Worm (Caenorhabditis elegans) whole organism, late embryonic: ENCODE results near the gene rnh-1.2.

ENCODE experiments used
- ceh-9 ChIP-seq: sonication (generic microtip); optimal IDR thresholded peaks from 2 replicates; lab custom pipeline; 2016; ENCODE audit warnings: mild to moderate bottlenecking, missing genetic modification characterization, inconsistent platforms, missing compliant biosample characterization
- fax-1 ChIP-seq: sonication (generic microtip); optimal IDR thresholded peaks from 2 replicates; lab custom pipeline; 2016; ENCODE audit warnings: missing genotype, missing genetic modification characterization, missing compliant biosample characterization
- nhr-232 ChIP-seq: sonication (generic microtip); optimal IDR thresholded peaks from 2 replicates; lab custom pipeline; 2016; ENCODE audit warnings: missing genetic modification characterization, missing compliant biosample characterization
- sox-2 ChIP-seq: fragments of 200-800 bp; sonication (Bioruptor generic); IDR thresholded peaks from 2 replicates; pipeline ENCODE4 v1.3.6; 2022; ENCODE audit warnings: missing genetic modification reagents, missing genetic modification characterization, missing compliant biosample characterization

DNA sequence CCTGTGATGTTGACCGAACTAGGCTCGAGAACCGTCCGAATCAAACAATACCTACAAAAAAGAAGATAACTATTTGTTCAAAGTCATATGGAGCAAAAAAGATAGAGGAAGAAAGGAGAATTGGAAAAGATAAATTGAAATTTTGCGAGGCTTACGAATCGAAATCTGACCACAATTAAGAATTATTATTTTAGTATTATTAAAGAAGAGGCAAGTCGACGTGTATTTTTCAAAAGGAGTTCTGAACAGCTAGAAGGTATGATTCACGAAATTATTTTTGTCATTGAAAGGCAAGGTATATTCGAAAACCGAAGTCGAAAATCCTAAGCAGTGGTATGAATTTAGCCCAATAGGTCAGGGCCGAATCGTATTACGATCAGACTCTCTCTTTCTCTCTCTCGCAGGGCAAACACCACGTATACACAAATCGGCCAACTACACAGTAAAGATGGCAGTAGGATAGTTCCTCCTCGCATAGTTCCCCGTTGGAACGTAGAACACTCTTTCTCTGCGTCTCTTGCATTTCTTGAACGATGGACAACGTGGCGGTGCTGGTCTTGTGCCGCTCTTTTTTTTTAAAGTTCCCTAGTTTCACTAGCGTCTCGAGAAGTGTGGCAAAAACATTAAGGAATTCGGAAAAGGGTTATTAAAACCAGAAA is 49.3 kb upstream of the rnh-1.2 start, which contains the start of gene vgln-1:
- TF ChIP-seq fax-1 (no peak), nhr-232 (tag; lab: Kevin White, UChicago) (no peak), sox-2 (GFP tag; lab: Robert Waterston, UW) (no peak), ceh-9 (no peak)
